Fruit fly (Drosophila melanogaster) whole organism, embryonic: ENCODE data around the gene CG46244.
A peak's percentile ranks its signal among the peaks of the same experiment; 100 is the strongest.

Source experiments
- Adf1 ChIP-seq: fragments of 200-800 bp; sonication (Bioruptor generic); IDR thresholded peaks from 2 replicates; pipeline ENCODE4 v1.3.6; 2022; ENCODE audit warnings: missing biosample characterization, missing genetic modification characterization
- Bgb ChIP-seq: fragments of 200-800 bp; sonication (Bioruptor generic); IDR thresholded peaks from 2 replicates; pipeline ENCODE4 v1.3.6; 2022; ENCODE audit warnings: missing biosample characterization, missing genetic modification characterization; ENCODE audit not compliant: partially characterized antibody
- CG10543 ChIP-seq: fragments of 200-800 bp; sonication (Bioruptor generic); optimal IDR thresholded peaks from 3 replicates; lab custom pipeline; 2017; ENCODE audit warnings: missing biosample characterization, mild to moderate bottlenecking, missing genetic modification characterization, moderate library complexity
- CG12391 ChIP-seq: fragments of 200-800 bp; sonication (Bioruptor generic); optimal IDR thresholded peaks from 3 replicates; lab custom pipeline; 2018; ENCODE audit warnings: missing biosample characterization, mild to moderate bottlenecking, missing genetic modification characterization, moderate library complexity
- CG12744 ChIP-seq: fragments of 200-800 bp; sonication (Bioruptor generic); optimal IDR thresholded peaks from 2 replicates; lab custom pipeline; 2016; ENCODE audit warnings: missing biosample characterization, missing genetic modification characterization
- CG13624 ChIP-seq: fragments of 200-800 bp; sonication (Bioruptor generic); optimal IDR thresholded peaks from 2 replicates; lab custom pipeline; 2016; ENCODE audit warnings: missing biosample characterization, missing genetic modification characterization
- CG14441 ChIP-seq: fragments of 200-800 bp; sonication (Bioruptor generic); IDR thresholded peaks from 2 replicates; pipeline ENCODE4 v1.3.6; 2022; ENCODE audit warnings: missing biosample characterization, missing genetic modification characterization
- CG14860 ChIP-seq: fragments of 200-800 bp; sonication (Bioruptor generic); IDR thresholded peaks from 3 replicates; pipeline ENCODE4 v1.3.6; 2022; ENCODE audit warnings: missing biosample characterization, missing genetic modification characterization; ENCODE audit not compliant: partially characterized antibody
- CG15696 ChIP-seq: fragments of 200-800 bp; sonication (Bioruptor generic); optimal IDR thresholded peaks from 2 replicates; lab custom pipeline; 2019; ENCODE audit warnings: missing biosample characterization, mild to moderate bottlenecking, missing genetic modification characterization, moderate library complexity
- CG16863 ChIP-seq: fragments of 200-800 bp; sonication (Bioruptor generic); optimal IDR thresholded peaks from 3 replicates; lab custom pipeline; 2016; ENCODE audit warnings: missing biosample characterization, missing genetic modification characterization
- CG17829 ChIP-seq: fragments of 200-800 bp; optimal IDR thresholded peaks from 2 replicates; lab custom pipeline; 2019; ENCODE audit warnings: missing biosample characterization, mild to moderate bottlenecking, missing genetic modification characterization, moderate library complexity
- CG2875 ChIP-seq: fragments of 200-800 bp; sonication (Bioruptor generic); optimal IDR thresholded peaks from 2 replicates; lab custom pipeline; 2017; ENCODE audit warnings: missing biosample characterization, mild to moderate bottlenecking, missing genetic modification characterization, missing genetic modification reagents
- CG31224 ChIP-seq: fragments of 200-800 bp; sonication (Bioruptor generic); IDR thresholded peaks from 2 replicates; pipeline ENCODE4 v1.3.6; 2022; ENCODE audit warnings: missing biosample characterization, missing genetic modification characterization
- CG32767 ChIP-seq: fragments of 200-800 bp; sonication (Bioruptor generic); IDR thresholded peaks from 2 replicates; pipeline ENCODE4 v1.3.6; 2022; ENCODE audit warnings: missing biosample characterization, missing genetic modification characterization
- CG3847 ChIP-seq: fragments of 200-800 bp; sonication (Bioruptor generic); IDR thresholded peaks from 2 replicates; pipeline ENCODE4 v1.3.6; 2022; ENCODE audit warnings: missing biosample characterization, missing genetic modification characterization
- CG4282 ChIP-seq: fragments of 200-800 bp; sonication (Bioruptor generic); optimal IDR thresholded peaks from 2 replicates; lab custom pipeline; 2016; ENCODE audit warnings: missing biosample characterization, missing genetic modification characterization
- CG4617 ChIP-seq: fragments of 200-800 bp; sonication (Bioruptor generic); optimal IDR thresholded peaks from 3 replicates; lab custom pipeline; 2016; ENCODE audit warnings: missing biosample characterization, missing genetic modification characterization, borderline replicate concordance
- CG4707 ChIP-seq: fragments of 200-800 bp; sonication (Bioruptor generic); optimal IDR thresholded peaks from 2 replicates; lab custom pipeline; 2018; ENCODE audit warnings: missing biosample characterization, mild to moderate bottlenecking, missing genetic modification characterization, moderate library complexity
- CG4854 ChIP-seq: fragments of 200-800 bp; sonication (Bioruptor generic); optimal IDR thresholded peaks from 2 replicates; lab custom pipeline; 2016; ENCODE audit warnings: missing biosample characterization, missing genetic modification characterization, inconsistent platforms
- CG6654 ChIP-seq: fragments of 200-800 bp; sonication (Bioruptor generic); optimal IDR thresholded peaks from 2 replicates; lab custom pipeline; 2017; ENCODE audit warnings: missing biosample characterization, mild to moderate bottlenecking, missing genetic modification characterization
- CG8089 ChIP-seq: fragments of 200-800 bp; sonication (Bioruptor generic); optimal IDR thresholded peaks from 3 replicates; lab custom pipeline; 2016; ENCODE audit warnings: missing biosample characterization, missing genetic modification characterization
- Doc3 ChIP-seq: fragments of 200-800 bp; sonication (Bioruptor generic); IDR thresholded peaks from 3 replicates; pipeline ENCODE4 v1.3.6; 2022; ENCODE audit warnings: missing biosample characterization, missing genetic modification characterization; ENCODE audit not compliant: partially characterized antibody
- Dp ChIP-seq: fragments of 200-800 bp; sonication (Bioruptor generic); optimal IDR thresholded peaks from 2 replicates; lab custom pipeline; 2018; ENCODE audit warnings: missing biosample characterization, mild to moderate bottlenecking, missing genetic modification characterization, moderate library complexity
- Fer3 ChIP-seq: fragments of 200-800 bp; sonication (Bioruptor generic); optimal IDR thresholded peaks from 2 replicates; lab custom pipeline; 2018; ENCODE audit warnings: missing biosample characterization, mild to moderate bottlenecking, missing genetic modification characterization, moderate library complexity
- Hey ChIP-seq: fragments of 200-800 bp; sonication (Bioruptor generic); optimal IDR thresholded peaks from 3 replicates; lab custom pipeline; 2018; ENCODE audit warnings: missing biosample characterization, mild to moderate bottlenecking, missing genetic modification characterization
- HmgZ ChIP-seq: fragments of 200-800 bp; sonication (Bioruptor generic); optimal IDR thresholded peaks from 2 replicates; lab custom pipeline; 2018; ENCODE audit warnings: missing biosample characterization, mild to moderate bottlenecking, missing genetic modification characterization
- Myb ChIP-seq: fragments of 200-800 bp; sonication (Bioruptor generic); optimal IDR thresholded peaks from 2 replicates; lab custom pipeline; 2016; ENCODE audit warnings: missing biosample characterization, missing genetic modification characterization
- NC2β ChIP-seq: fragments of 200-800 bp; sonication (Bioruptor generic); optimal IDR thresholded peaks from 2 replicates; lab custom pipeline; 2016; ENCODE audit warnings: missing biosample characterization, missing genetic modification characterization
- Scr ChIP-seq: fragments of 200-800 bp; sonication (Bioruptor generic); IDR thresholded peaks from 2 replicates; pipeline ENCODE4 v1.3.6; 2022; ENCODE audit warnings: missing biosample characterization, missing genetic modification characterization; ENCODE audit not compliant: partially characterized antibody
- Sry-δ ChIP-seq: fragments of 200-800 bp; sonication (Bioruptor generic); optimal IDR thresholded peaks from 2 replicates; lab custom pipeline; 2016; ENCODE audit warnings: missing biosample characterization, missing genetic modification characterization
- Ssrp ChIP-seq: fragments of 200-800 bp; sonication (Bioruptor generic); optimal IDR thresholded peaks from 2 replicates; lab custom pipeline; 2018; ENCODE audit warnings: missing biosample characterization, mild to moderate bottlenecking, missing genetic modification characterization, moderate library complexity
- Stat92E ChIP-seq, 3 experiments: fragments of >200 bp in 2 of 3; fragments of 200-800 bp in 1 of 3; sonication (Bioruptor generic) in 1 of 3; optimal IDR thresholded peaks; 2 replicates each; lab custom pipeline; 2017 to 2019; ENCODE audit warnings: missing biosample characterization in 3 of 3, missing genetic modification characterization in 3 of 3, mild to moderate bottlenecking in 1 of 3, moderate library complexity in 1 of 3
- Vsx1 ChIP-seq: fragments of 200-800 bp; sonication (Bioruptor generic); optimal IDR thresholded peaks from 2 replicates; lab custom pipeline; 2017; ENCODE audit warnings: missing biosample characterization, mild to moderate bottlenecking, missing genetic modification characterization, missing genetic modification reagents
- ac ChIP-seq: fragments of 200-800 bp; sonication (Bioruptor generic); optimal IDR thresholded peaks from 3 replicates; lab custom pipeline; 2017; ENCODE audit warnings: missing biosample characterization, mild to moderate bottlenecking, missing genetic modification characterization
- bigmax ChIP-seq: fragments of 200-800 bp; sonication (Bioruptor generic); optimal IDR thresholded peaks from 2 replicates; lab custom pipeline; 2018; ENCODE audit warnings: missing biosample characterization, mild to moderate bottlenecking, missing genetic modification characterization
- eyg ChIP-seq: fragments of 200-800 bp; sonication (Bioruptor generic); optimal IDR thresholded peaks from 3 replicates; lab custom pipeline; 2016; ENCODE audit warnings: missing biosample characterization, missing genetic modification characterization
- fd102C ChIP-seq: fragments of 200-800 bp; sonication (Bioruptor generic); optimal IDR thresholded peaks from 2 replicates; lab custom pipeline; 2018; ENCODE audit warnings: missing biosample characterization, mild to moderate bottlenecking, missing genetic modification characterization, moderate library complexity
- insv ChIP-seq, 2 experiments: fragments of 200-800 bp; sonication (Bioruptor generic); optimal IDR thresholded peaks; 3 replicates each; lab custom pipeline; 2016 to 2018; ENCODE audit warnings: missing biosample characterization in 2 of 2, missing genetic modification characterization in 2 of 2
- lilli ChIP-seq: fragments of 200-800 bp; sonication (Bioruptor generic); optimal IDR thresholded peaks from 3 replicates; lab custom pipeline; 2016; ENCODE audit warnings: missing biosample characterization, missing genetic modification characterization
- onecut ChIP-seq: fragments of 200-800 bp; sonication (Bioruptor generic); IDR thresholded peaks from 2 replicates; pipeline ENCODE4 v1.3.6; 2022; ENCODE audit warnings: missing biosample characterization, missing genetic modification characterization
- rib ChIP-seq: fragments of 200-800 bp; sonication (Bioruptor generic); IDR thresholded peaks from 2 replicates; pipeline ENCODE4 v1.3.6; 2022; ENCODE audit warnings: missing biosample characterization, missing genetic modification characterization
- run ChIP-seq: fragments of 200-800 bp; sonication (Bioruptor generic); optimal IDR thresholded peaks from 3 replicates; lab custom pipeline; 2018; ENCODE audit warnings: missing biosample characterization, mild to moderate bottlenecking, missing genetic modification characterization
- tap ChIP-seq: fragments of 200-800 bp; optimal IDR thresholded peaks from 3 replicates; lab custom pipeline; 2019; ENCODE audit warnings: missing biosample characterization, mild to moderate bottlenecking, missing genetic modification characterization, moderate library complexity
- tgo ChIP-seq: fragments of 200-800 bp; sonication (Bioruptor generic); IDR thresholded peaks from 3 replicates; pipeline ENCODE4 v1.3.6; 2022; ENCODE audit warnings: missing biosample characterization, missing genetic modification characterization
- tll ChIP-seq, 2 experiments: fragments of 200-800 bp in 1 of 2; fragments of >200 bp in 1 of 2; sonication (Bioruptor generic) in 1 of 2; optimal IDR thresholded peaks; 2 replicates each; lab custom pipeline; 2017 to 2019; ENCODE audit warnings: missing biosample characterization in 2 of 2, missing genetic modification characterization in 2 of 2, mild to moderate bottlenecking in 1 of 2, moderate library complexity in 1 of 2
- tx ChIP-seq: fragments of 200-800 bp; sonication (Bioruptor generic); optimal IDR thresholded peaks from 2 replicates; lab custom pipeline; 2016; ENCODE audit warnings: missing biosample characterization, missing genetic modification characterization
- usp ChIP-seq: fragments of >200 bp; optimal IDR thresholded peaks from 2 replicates; lab custom pipeline; 2017; ENCODE audit warnings: missing biosample characterization, missing genetic modification characterization
- vfl ChIP-seq: fragments of 200-800 bp; sonication (Bioruptor generic); optimal IDR thresholded peaks from 2 replicates; lab custom pipeline; 2016; ENCODE audit warnings: missing biosample characterization, missing genetic modification characterization

The CG46244 gene

dm6 chr2L:19572496-19573317 is 33.7 kb upstream of the CG46244 start (continued):
- no peak for TF ChIP-seq Doc3 (GFP tag; lab: Robert Waterston, UW)
- TF ChIP-seq Fer3 = peak; percentile 66
- peak; percentile 87 for TF ChIP-seq lilli
- no peak for TF ChIP-seq Stat92E (GFP tag; optimal IDR thresholded peaks at IDR 0.05; lab: Kevin White, UChicago)
- peak; percentile 19 for TF ChIP-seq CG2875 (GFP tag; lab: Kevin White, UChicago)
- no peak for TF ChIP-seq CG13624 (GFP tag; lab: Kevin White, UChicago)
- TF ChIP-seq ac (GFP tag; lab: Kevin White, UChicago) = no peak
- no peak for TF ChIP-seq tll (GFP tag; optimal IDR thresholded peaks at IDR 0.05; lab: Kevin White, UChicago)
- TF ChIP-seq CG14860 (GFP tag; lab: Robert Waterston, UW) = no peak
- TF ChIP-seq insv (GFP tag; optimal IDR thresholded peaks at IDR 0.05; lab: Kevin White, UChicago) = peak in 1 of 2 experiments; percentile 13
- TF ChIP-seq Hey (tag; lab: Kevin White, UChicago) = no peak
- peak; percentile 52 for TF ChIP-seq CG10543 (GFP tag; lab: Kevin White, UChicago)
- no peak; the same call in 1 of the 2 replicates for TF ChIP-seq Adf1 (GFP tag; lab: Robert Waterston, UW)
- TF ChIP-seq CG3847 (GFP tag; lab: Robert Waterston, UW) = peak; percentile 46; the same call in 1 of the 2 replicates
- no peak for TF ChIP-seq eyg (GFP tag; lab: Kevin White, UChicago)
- peak; percentile 43 for TF ChIP-seq tap (tag; lab: Kevin White, UChicago)
- TF ChIP-seq run = no peak
- no peak for TF ChIP-seq fd102C (GFP tag; lab: Kevin White, UChicago)
- no peak for TF ChIP-seq usp (GFP tag; lab: Kevin White, UChicago)
- TF ChIP-seq Scr (GFP tag; lab: Robert Waterston, UW) = no peak
- peak; percentile 24 for TF ChIP-seq NC2β (GFP tag; lab: Kevin White, UChicago)
- peak; percentile 62; the same call in 2 of the 3 replicates for TF ChIP-seq tgo (GFP tag; lab: Robert Waterston, UW)
- no peak for TF ChIP-seq CG6654 (GFP tag; lab: Kevin White, UChicago)
- no peak for TF ChIP-seq Bgb (GFP tag; lab: Robert Waterston, UW)
- no peak for TF ChIP-seq CG8089
- TF ChIP-seq CG14441 (GFP tag; lab: Robert Waterston, UW) = peak; percentile 66
- 0 out of 2 replicates have a peak, but pooled peaks have one; percentile 27 for TF ChIP-seq onecut (GFP tag; lab: Robert Waterston, UW)
- peak; percentile 60; the same call in 1 of the 2 replicates for TF ChIP-seq CG31224 (GFP tag; lab: Robert Waterston, UW)
- peak; percentile 26; the same call in 1 of the 2 replicates for TF ChIP-seq CG32767 (GFP tag; lab: Robert Waterston, UW)
- peak; percentile 51 for TF ChIP-seq CG4854
- peak; percentile 25 for TF ChIP-seq Myb (GFP tag; lab: Kevin White, UChicago)
- no peak for TF ChIP-seq rib
- TF ChIP-seq HmgZ (tag; lab: Kevin White, UChicago) = peak; percentile 43
- TF ChIP-seq vfl = peak; percentile 50
- peak; percentile 70 for TF ChIP-seq CG12391
- peak; percentile 36 for TF ChIP-seq Vsx1 (GFP tag; lab: Kevin White, UChicago)
- peak; percentile 2 for TF ChIP-seq Sry-δ (GFP tag; lab: Kevin White, UChicago)
- peak; percentile 56 for TF ChIP-seq Ssrp (tag; lab: Kevin White, UChicago)
- no peak for TF ChIP-seq CG4282 (GFP tag; lab: Kevin White, UChicago)
- TF ChIP-seq CG4707 = no peak
- peak; percentile 26 for TF ChIP-seq tx
- no peak for TF ChIP-seq Dp (GFP tag; lab: Kevin White, UChicago)
- peak; percentile 27 for TF ChIP-seq CG16863 (GFP tag; lab: Kevin White, UChicago)
- peak; percentile 26 for TF ChIP-seq CG4617 (GFP tag; lab: Kevin White, UChicago)
- TF ChIP-seq CG15696 = peak; percentile 59
- TF ChIP-seq CG17829 = peak; percentile 65
- TF ChIP-seq bigmax (GFP tag; lab: Kevin White, UChicago) = no peak
- no peak for TF ChIP-seq CG12744
